Worm (Caenorhabditis elegans): ENCODE data around the gene T10H4.4.

- TF ChIP-seq mep-1 (tag; optimal IDR thresholded peaks at IDR 0.05) (no peak), lin-13 (tag; optimal IDR thresholded peaks at IDR 0.05) (no peak), nhr-237 (tag; optimal IDR thresholded peaks at IDR 0.05) (no peak), lin-32 (GFP tag; optimal IDR thresholded peaks at IDR 0.05) (no peak), unc-62 (GFP tag; optimal IDR thresholded peaks at IDR 0.05) (no peak), nhr-28 (tag; optimal IDR thresholded peaks at IDR 0.05) (no peak), mab-5 (tag; optimal IDR thresholded peaks at IDR 0.05) (no peak), elt-3 (tag; optimal IDR thresholded peaks at IDR 0.05) (no peak), pha-4 (tag; optimal IDR thresholded peaks at IDR 0.05) (no peak), sem-2 (GFP tag; optimal IDR thresholded peaks at IDR 0.05) (no peak), nhr-76 (tag; optimal IDR thresholded peaks at IDR 0.05) (no peak), ztf-11 (tag; optimal IDR thresholded peaks at IDR 0.05) (no peak), unc-39 (tag; optimal IDR thresholded peaks at IDR 0.05) (no peak)
Observed at ce11 chrV:15235661-15236060, 36.5 kb downstream of the T10H4.4 start, which contains the start of gene nhr-164.
